Fruit fly (Drosophila melanogaster) whole organism, embryonic: ENCODE data around the gene armi.

ENCODE experiments used
- Bdp1 ChIP-seq: fragments of 200-800 bp; sonication (Bioruptor generic); optimal IDR thresholded peaks from 3 replicates; lab custom pipeline; 2016; ENCODE audit warnings: missing biosample characterization, missing genetic modification characterization
- BtbVII ChIP-seq: fragments of 200-800 bp; sonication (Bioruptor generic); optimal IDR thresholded peaks from 3 replicates; lab custom pipeline; 2017; ENCODE audit warnings: missing biosample characterization, mild to moderate bottlenecking, missing genetic modification characterization
- CG10274 ChIP-seq: fragments of 200-800 bp; sonication (Bioruptor generic); optimal IDR thresholded peaks from 3 replicates; lab custom pipeline; 2017; ENCODE audit warnings: missing biosample characterization, mild to moderate bottlenecking, missing genetic modification characterization
- CG11093 ChIP-seq: fragments of 200-800 bp; sonication (Bioruptor generic); IDR thresholded peaks from 3 replicates; pipeline ENCODE4 v1.3.6; 2022; ENCODE audit warnings: missing biosample characterization, missing genetic modification characterization
- CG12155 ChIP-seq: fragments of 200-800 bp; sonication (Bioruptor generic); optimal IDR thresholded peaks from 3 replicates; lab custom pipeline; 2016; ENCODE audit warnings: missing biosample characterization, missing genetic modification characterization
- CG13287 ChIP-seq: fragments of 200-800 bp; sonication (Bioruptor generic); IDR thresholded peaks from 2 replicates; pipeline ENCODE4 v1.3.6; 2022; ENCODE audit warnings: missing biosample characterization, missing genetic modification characterization; ENCODE audit not compliant: partially characterized antibody
- CG17186 ChIP-seq: fragments of 200-800 bp; sonication (Bioruptor generic); optimal IDR thresholded peaks from 3 replicates; lab custom pipeline; 2017; ENCODE audit warnings: missing biosample characterization, missing genetic modification reagents, missing genetic modification characterization
- CG17328 ChIP-seq: fragments of 200-800 bp; sonication (Bioruptor generic); IDR thresholded peaks from 2 replicates; pipeline ENCODE4 v1.3.6; 2022; ENCODE audit warnings: missing biosample characterization, missing genetic modification characterization
- CG17361 ChIP-seq: fragments of 200-800 bp; sonication (Bioruptor generic); IDR thresholded peaks from 3 replicates; pipeline ENCODE4 v1.3.6; 2022; ENCODE audit warnings: missing biosample characterization, missing genetic modification characterization
- CG17612 ChIP-seq: fragments of 200-800 bp; sonication (Bioruptor generic); IDR thresholded peaks from 2 replicates; pipeline ENCODE4 v1.3.6; 2022; ENCODE audit warnings: missing biosample characterization, missing genetic modification characterization
- CG18619 ChIP-seq: fragments of 200-800 bp; sonication (Bioruptor generic); optimal IDR thresholded peaks from 3 replicates; lab custom pipeline; 2017; ENCODE audit warnings: missing biosample characterization, mild to moderate bottlenecking, missing genetic modification characterization
- CG4617 ChIP-seq: fragments of 200-800 bp; sonication (Bioruptor generic); optimal IDR thresholded peaks from 3 replicates; lab custom pipeline; 2016; ENCODE audit warnings: missing biosample characterization, missing genetic modification characterization, borderline replicate concordance
- CG6683 ChIP-seq: fragments of 200-800 bp; sonication (Bioruptor generic); optimal IDR thresholded peaks from 2 replicates; lab custom pipeline; 2017; ENCODE audit warnings: missing biosample characterization, mild to moderate bottlenecking, missing genetic modification characterization, missing genetic modification reagents
- CG6689 ChIP-seq: fragments of 200-800 bp; sonication (Bioruptor generic); IDR thresholded peaks from 2 replicates; pipeline ENCODE4 v1.3.6; 2022; ENCODE audit warnings: missing biosample characterization, missing genetic modification characterization
- CG7987 ChIP-seq: fragments of 200-800 bp; sonication (Bioruptor generic); optimal IDR thresholded peaks from 2 replicates; lab custom pipeline; 2018; ENCODE audit warnings: missing biosample characterization, mild to moderate bottlenecking, missing genetic modification characterization, moderate library complexity
- CG8290 ChIP-seq, 3 experiments: fragments of 200-800 bp; sonication (Bioruptor generic); optimal IDR thresholded peaks; 2 replicates each; lab custom pipeline; 2016 to 2019; ENCODE audit warnings: missing biosample characterization in 3 of 3, missing genetic modification characterization in 3 of 3, mild to moderate bottlenecking in 2 of 3, moderate library complexity in 1 of 3
- CG8359 ChIP-seq: fragments of 200-800 bp; sonication (Bioruptor generic); optimal IDR thresholded peaks from 2 replicates; lab custom pipeline; 2017; ENCODE audit warnings: missing biosample characterization, mild to moderate bottlenecking, missing genetic modification characterization, borderline replicate concordance
- CG9876 ChIP-seq: fragments of 200-800 bp; sonication (Bioruptor generic); optimal IDR thresholded peaks from 2 replicates; lab custom pipeline; 2016; ENCODE audit warnings: missing biosample characterization, missing genetic modification characterization
- CoRest ChIP-seq: fragments of 200-800 bp; sonication (Bioruptor generic); optimal IDR thresholded peaks from 3 replicates; lab custom pipeline; 2018; ENCODE audit warnings: missing biosample characterization, mild to moderate bottlenecking, missing genetic modification characterization, moderate library complexity
- Dp ChIP-seq: fragments of 200-800 bp; sonication (Bioruptor generic); optimal IDR thresholded peaks from 2 replicates; lab custom pipeline; 2018; ENCODE audit warnings: missing biosample characterization, mild to moderate bottlenecking, missing genetic modification characterization, moderate library complexity
- Ets97D ChIP-seq: fragments of 200-800 bp; sonication (Bioruptor generic); optimal IDR thresholded peaks from 3 replicates; lab custom pipeline; 2016; ENCODE audit warnings: missing biosample characterization, missing genetic modification characterization
- Hey ChIP-seq: fragments of 200-800 bp; sonication (Bioruptor generic); optimal IDR thresholded peaks from 3 replicates; lab custom pipeline; 2018; ENCODE audit warnings: missing biosample characterization, mild to moderate bottlenecking, missing genetic modification characterization
- Max ChIP-seq: fragments of 200-800 bp; sonication (Bioruptor generic); optimal IDR thresholded peaks from 2 replicates; lab custom pipeline; 2016; ENCODE audit warnings: missing biosample characterization, mild to moderate bottlenecking, missing genetic modification characterization
- Oaz ChIP-seq: fragments of 200-800 bp; sonication (Bioruptor generic); IDR thresholded peaks from 2 replicates; pipeline ENCODE4 v1.3.6; 2022; ENCODE audit warnings: missing biosample characterization, missing genetic modification characterization
- Ravus ChIP-seq: fragments of 200-800 bp; sonication (Bioruptor generic); IDR thresholded peaks from 2 replicates; pipeline ENCODE4 v1.3.6; 2022; ENCODE audit warnings: missing biosample characterization, missing genetic modification characterization
- Scr ChIP-seq: fragments of 200-800 bp; sonication (Bioruptor generic); IDR thresholded peaks from 2 replicates; pipeline ENCODE4 v1.3.6; 2022; ENCODE audit warnings: missing biosample characterization, missing genetic modification characterization; ENCODE audit not compliant: partially characterized antibody
- Side ChIP-seq: fragments of 200-800 bp; sonication (Bioruptor generic); optimal IDR thresholded peaks from 2 replicates; lab custom pipeline; 2016; ENCODE audit warnings: missing biosample characterization, missing genetic modification characterization
- Six4 ChIP-seq: fragments of 200-800 bp; sonication (Bioruptor generic); optimal IDR thresholded peaks from 2 replicates; lab custom pipeline; 2016; ENCODE audit warnings: missing biosample characterization, missing genetic modification characterization
- Ssrp ChIP-seq: fragments of 200-800 bp; sonication (Bioruptor generic); optimal IDR thresholded peaks from 2 replicates; lab custom pipeline; 2018; ENCODE audit warnings: missing biosample characterization, mild to moderate bottlenecking, missing genetic modification characterization, moderate library complexity
- aop ChIP-seq: fragments of 200-800 bp; sonication (Bioruptor generic); IDR thresholded peaks from 2 replicates; pipeline ENCODE4 v1.3.6; 2022; ENCODE audit warnings: missing biosample characterization, missing genetic modification characterization
- ap ChIP-seq: fragments of 200-800 bp; sonication (Bioruptor generic); IDR thresholded peaks from 2 replicates; pipeline ENCODE4 v1.3.6; 2022; ENCODE audit warnings: missing biosample characterization, missing genetic modification characterization
- bbx ChIP-seq: fragments of 200-800 bp; sonication (Bioruptor generic); IDR thresholded peaks from 2 replicates; pipeline ENCODE4 v1.3.6; 2022; ENCODE audit warnings: missing biosample characterization, missing genetic modification characterization; ENCODE audit not compliant: partially characterized antibody
- dmrt11E ChIP-seq: fragments of 200-800 bp; sonication (Bioruptor generic); optimal IDR thresholded peaks from 3 replicates; lab custom pipeline; 2018; ENCODE audit warnings: missing biosample characterization, mild to moderate bottlenecking, missing genetic modification characterization, moderate library complexity
- ems ChIP-seq: fragments of 200-800 bp; sonication (Bioruptor generic); optimal IDR thresholded peaks from 3 replicates; lab custom pipeline; 2016; ENCODE audit warnings: missing biosample characterization, missing genetic modification characterization
- jumu ChIP-seq: fragments of 200-800 bp; sonication (Bioruptor generic); optimal IDR thresholded peaks from 3 replicates; lab custom pipeline; 2016; ENCODE audit warnings: missing biosample characterization, missing genetic modification characterization
- nerfin-2 ChIP-seq: fragments of 200-800 bp; sonication (Bioruptor generic); IDR thresholded peaks from 2 replicates; pipeline ENCODE4 v1.3.6; 2022; ENCODE audit warnings: missing biosample characterization, missing genetic modification characterization; ENCODE audit not compliant: partially characterized antibody
- otp ChIP-seq: fragments of 200-800 bp; sonication (Bioruptor generic); IDR thresholded peaks from 3 replicates; pipeline ENCODE4, ENCODE4 v1.3.6; 2022; ENCODE audit warnings: missing biosample characterization, missing genetic modification characterization
- row ChIP-seq: fragments of 200-800 bp; sonication (Bioruptor generic); IDR thresholded peaks from 3 replicates; pipeline ENCODE4 v1.3.6; 2022; ENCODE audit warnings: missing biosample characterization, missing genetic modification characterization
- sc ChIP-seq, 3 experiments: fragments of >200 bp in 2 of 3; fragments of 200-800 bp in 1 of 3; sonication (Bioruptor generic) in 1 of 3; optimal IDR thresholded peaks; 2 replicates in 2 of 3; 3 replicates in 1 of 3; lab custom pipeline; 2017; ENCODE audit warnings: mild to moderate bottlenecking in 1 of 3, missing biosample characterization in 1 of 3, missing genetic modification characterization in 1 of 3, missing genetic modification reagents in 1 of 3
- sr ChIP-seq: fragments of 200-800 bp; sonication (Bioruptor generic); IDR thresholded peaks from 3 replicates; pipeline ENCODE4 v1.3.6; 2022; ENCODE audit warnings: missing biosample characterization, missing genetic modification characterization
- tgo ChIP-seq: fragments of 200-800 bp; sonication (Bioruptor generic); IDR thresholded peaks from 3 replicates; pipeline ENCODE4 v1.3.6; 2022; ENCODE audit warnings: missing biosample characterization, missing genetic modification characterization
- tio ChIP-seq: fragments of 200-800 bp; sonication (Bioruptor generic); optimal IDR thresholded peaks from 2 replicates; lab custom pipeline; 2017; ENCODE audit warnings: missing biosample characterization, missing genetic modification characterization, inconsistent platforms
- toy ChIP-seq: fragments of 200-800 bp; sonication (Bioruptor generic); IDR thresholded peaks from 2 replicates; pipeline ENCODE4 v1.3.6; 2022; ENCODE audit warnings: missing biosample characterization, missing genetic modification characterization
- twi ChIP-seq: fragments of 200-800 bp; optimal IDR thresholded peaks from 2 replicates; lab custom pipeline; 2019; ENCODE audit warnings: missing biosample characterization, mild to moderate bottlenecking, missing genetic modification characterization, moderate library complexity

The armi gene

DNA sequence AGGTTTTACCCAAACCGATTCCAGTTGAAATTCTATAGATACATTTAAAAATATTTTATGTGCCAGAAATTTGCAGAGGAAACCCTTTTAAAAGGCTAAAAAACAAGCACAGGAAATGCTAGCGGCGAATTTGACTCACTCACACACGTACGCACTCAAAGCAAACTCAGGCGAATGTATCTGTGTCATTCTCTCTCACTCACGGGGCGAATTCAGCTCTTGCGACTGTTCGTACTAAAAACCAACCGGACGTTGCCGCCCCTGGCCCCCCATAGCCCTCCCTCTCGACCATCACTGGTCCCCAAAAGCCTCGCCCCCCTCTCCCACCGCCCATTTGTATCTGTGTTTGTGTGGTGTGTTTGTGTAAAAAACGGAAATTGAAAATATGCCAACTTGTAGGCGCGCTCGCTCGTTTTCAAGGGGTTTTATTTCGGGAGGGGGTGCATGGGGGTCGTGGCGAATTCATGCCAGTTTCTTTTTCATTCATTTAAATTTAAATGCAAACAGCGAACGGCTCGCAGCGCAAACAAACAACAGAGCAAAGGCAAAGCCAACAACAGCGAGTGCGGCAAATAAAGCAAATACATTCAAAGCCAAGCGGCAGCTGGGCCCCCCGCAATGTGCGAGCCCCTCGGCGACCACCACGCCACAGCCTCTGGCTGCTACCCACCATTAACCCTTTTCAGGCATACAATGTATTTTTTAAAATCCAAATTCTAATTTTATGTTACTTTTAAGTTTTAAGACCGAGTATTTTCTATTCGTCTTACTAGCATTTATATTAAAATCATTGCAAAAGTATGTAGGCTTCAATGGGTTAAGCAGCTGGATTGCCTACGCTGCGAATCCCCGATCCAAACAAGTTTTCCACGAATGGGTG is 42.7 kb upstream of the armi start (continued):
- TF ChIP-seq Side (GFP tag; lab: Kevin White, UChicago) (no peak), Scr (GFP tag; lab: Robert Waterston, UW) (no peak), CG13287 (GFP tag; lab: Robert Waterston, UW) (no peak; the same call in 1 of the 2 replicates), Max (GFP tag; lab: Kevin White, UChicago) (peak; percentile 6), CG17328 (peak; percentile 73), CG18619 (GFP tag; lab: Kevin White, UChicago) (peak; percentile 74), CG12155 (GFP tag; lab: Kevin White, UChicago) (peak; percentile 62), CG6683 (GFP tag; lab: Kevin White, UChicago) (peak; percentile 67), Six4 (GFP tag; lab: Kevin White, UChicago) (no peak), CG9876 (no peak), Bdp1 (GFP tag; lab: Kevin White, UChicago) (peak; percentile 41), Ets97D (GFP tag; lab: Kevin White, UChicago) (no peak), BtbVII (GFP tag; lab: Kevin White, UChicago) (peak; percentile 77), Ssrp (tag; lab: Kevin White, UChicago) (peak; percentile 63), CG17186 (GFP tag; lab: Kevin White, UChicago) (peak; percentile 9), CG17361 (GFP tag; lab: Robert Waterston, UW) (peak; percentile 53; the same call in 1 of the 3 replicates), CG6689 (GFP tag; lab: Robert Waterston, UW) (peak; percentile 74), jumu (GFP tag; lab: Kevin White, UChicago) (peak; percentile 44), sc (optimal IDR thresholded peaks at IDR 0.05; lab: Kevin White, UChicago) (no peak), sc (GFP tag; optimal IDR thresholded peaks at IDR 0.05; lab: Kevin White, UChicago) (peak; percentile 8), Oaz (GFP tag; lab: Robert Waterston, UW) (peak; percentile 58), nerfin-2 (GFP tag; lab: Robert Waterston, UW) (no peak), ap (GFP tag; lab: Robert Waterston, UW) (peak; percentile 77), Hey (tag; lab: Kevin White, UChicago) (peak; percentile 86), CG17612 (GFP tag; lab: Robert Waterston, UW) (peak; percentile 50; the same call in 1 of the 2 replicates), Dp (GFP tag; lab: Kevin White, UChicago) (no peak)
- TF ChIP-seq, all 482 proteins: peak for 373

- no peak for TF ChIP-seq CG4617 (GFP tag; lab: Kevin White, UChicago)
- no peak for TF ChIP-seq otp (GFP tag; lab: Robert Waterston, UW)
- no peak for TF ChIP-seq BtbVII (GFP tag; lab: Kevin White, UChicago)
- TF ChIP-seq Ravus (GFP tag; lab: Robert Waterston, UW): no peak
- TF ChIP-seq twi (tag; lab: Kevin White, UChicago): peak; percentile 95
- TF ChIP-seq dmrt11E (tag; lab: Kevin White, UChicago): no peak
- TF ChIP-seq aop (GFP tag; lab: Robert Waterston, UW): peak; percentile 67
- TF ChIP-seq tio (GFP tag; lab: Kevin White, UChicago): peak; percentile 4
- TF ChIP-seq CG11093 (GFP tag; lab: Robert Waterston, UW): no peak
- TF ChIP-seq CoRest (tag; lab: Kevin White, UChicago): no peak
- no peak for TF ChIP-seq CG7987 (GFP tag; lab: Kevin White, UChicago)
- TF ChIP-seq CG8359: no peak
- TF ChIP-seq CG8290 (GFP tag; optimal IDR thresholded peaks at IDR 0.05; lab: Kevin White, UChicago): no peak
- no peak for TF ChIP-seq CG8290 (tag; optimal IDR thresholded peaks at IDR 0.05; lab: Kevin White, UChicago)
- no peak for TF ChIP-seq toy (GFP tag; lab: Robert Waterston, UW)
- no peak for TF ChIP-seq ems (GFP tag; lab: Kevin White, UChicago)
- TF ChIP-seq bbx: no peak
- 0 out of 3 replicates have a peak, but pooled peaks have one; percentile 26 for TF ChIP-seq row (GFP tag; lab: Robert Waterston, UW)
- TF ChIP-seq sr (GFP tag; lab: Robert Waterston, UW): 0 out of 3 replicates have a peak, but pooled peaks have one; percentile 43
- TF ChIP-seq CG10274: no peak
- 0 out of 3 replicates have a peak, but pooled peaks have one; percentile 32 for TF ChIP-seq tgo
Measured at dm6 chr3L:3419369-3420232, 41.5 kb upstream of the armi start.
